Worm (Caenorhabditis elegans): Measurements from ENCODE around the gene K07F5.14.

DNA sequence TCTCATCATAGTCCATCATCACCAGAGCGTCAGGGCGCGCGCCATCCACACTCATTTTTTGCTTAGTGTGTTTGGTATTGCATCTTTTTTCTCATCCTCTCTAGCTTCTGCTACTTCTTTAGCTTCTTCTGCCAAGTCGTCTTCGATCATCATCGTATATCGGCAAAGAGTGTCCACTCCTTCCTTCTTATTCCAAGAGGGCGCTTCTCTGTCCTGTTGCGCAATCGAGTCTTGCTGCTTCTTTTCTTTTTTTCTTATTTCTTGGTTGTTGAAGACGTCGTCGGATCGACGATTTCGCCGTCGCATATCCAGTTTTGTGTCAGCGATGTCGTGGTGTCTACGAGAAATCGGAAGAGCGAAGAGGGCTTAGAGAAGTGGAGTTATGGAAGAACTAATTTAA lies 51.0 kb downstream of the K07F5.14 start:
- no peak for TF ChIP-seq mep-1 (tag; optimal IDR thresholded peaks at IDR 0.05)
- TF ChIP-seq lsy-2 (tag; optimal IDR thresholded peaks at IDR 0.05) = no peak
- no peak for TF ChIP-seq pha-4 (tag; optimal IDR thresholded peaks at IDR 0.05)
